Worm (Caenorhabditis elegans): ENCODE measurements around the gene F43H9.3.
A peak's percentile ranks its signal among the peaks of the same experiment; 100 is the strongest.

F43H9.3 gene

DNA sequence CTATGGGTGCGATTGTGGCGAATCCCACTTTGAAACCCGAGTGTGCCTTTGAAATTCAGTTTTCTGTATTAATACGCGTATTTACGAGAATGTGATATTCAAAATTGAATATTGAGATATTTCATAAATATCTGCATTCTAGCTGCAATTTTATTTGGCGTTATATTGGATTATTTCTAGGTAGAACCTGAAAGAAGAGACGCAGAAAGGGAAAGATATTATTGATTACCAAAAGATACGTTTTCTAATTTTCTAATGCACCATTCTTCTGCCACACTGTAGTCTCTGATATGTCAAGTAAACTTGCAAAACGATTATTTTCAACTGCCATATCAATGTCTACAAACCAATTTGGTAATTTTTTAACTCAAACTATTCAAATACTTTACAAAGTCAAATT is 2.7 kb downstream of the F43H9.3 start, which contains the start of gene ech-3:
Gene ech-3, plus strand, starts transcription at position 178 of the 400 bp plus-strand sequence.
- TF ChIP-seq unc-39 (tag; optimal IDR thresholded peaks at IDR 0.05): no peak
- TF ChIP-seq nhr-25 (tag; optimal IDR thresholded peaks at IDR 0.05): no peak
- no peak for TF ChIP-seq unc-62 (GFP tag; optimal IDR thresholded peaks at IDR 0.05)
- TF ChIP-seq sem-4 (tag; optimal IDR thresholded peaks at IDR 0.05): no peak
- no peak for TF ChIP-seq ceh-16 (tag; optimal IDR thresholded peaks at IDR 0.05)
- no peak for TF ChIP-seq mdl-1 (tag; optimal IDR thresholded peaks at IDR 0.05)
- no peak for TF ChIP-seq blmp-1 (tag; optimal IDR thresholded peaks at IDR 0.05; ENCODE audit: insufficient read depth)
- no peak for TF ChIP-seq ztf-11 (tag; optimal IDR thresholded peaks at IDR 0.05)
- TF ChIP-seq gmeb-1 (tag; optimal IDR thresholded peaks at IDR 0.05): no peak
- TF ChIP-seq zag-1 (tag; optimal IDR thresholded peaks at IDR 0.05): no peak

DNA sequence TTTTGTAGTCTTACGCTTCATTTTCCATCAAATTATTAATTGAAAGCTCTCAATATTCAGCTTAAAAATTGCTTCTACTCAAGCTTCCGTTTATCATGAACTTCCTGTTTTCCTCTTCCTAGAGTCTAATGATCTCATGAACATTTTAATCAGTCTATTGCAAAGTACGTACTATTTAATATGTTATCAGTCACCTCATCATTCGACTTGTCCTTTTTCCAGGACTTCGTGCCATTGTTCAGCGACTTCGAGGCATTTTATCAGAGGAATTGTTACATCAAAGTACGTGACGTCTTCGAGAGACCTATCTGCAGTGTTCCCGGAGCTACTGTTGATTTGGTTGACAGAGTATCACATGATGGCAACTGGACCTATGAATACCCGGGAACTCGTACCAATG is 5.0 kb downstream of the F43H9.3 start:
- TF ChIP-seq blmp-1 (tag; optimal IDR thresholded peaks at IDR 0.05; ENCODE audit: insufficient read depth) (no peak), gmeb-1 (tag; optimal IDR thresholded peaks at IDR 0.05) (no peak), sma-9 (GFP tag; optimal IDR thresholded peaks at IDR 0.05) (peak; percentile 5), sma-9 (tag; optimal IDR thresholded peaks at IDR 0.05) (no peak), ztf-1 (GFP tag; conservative IDR thresholded peaks at IDR 0.05) (no peak), nhr-12 (tag; optimal IDR thresholded peaks at IDR 0.05) (no peak), fos-1 (tag; optimal IDR thresholded peaks at IDR 0.05) (peak; percentile 50), unc-55 (GFP tag; optimal IDR thresholded peaks at IDR 0.05) (no peak), elt-1 (tag; optimal IDR thresholded peaks at IDR 0.05) (no peak), C34F6.9 (tag; optimal IDR thresholded peaks at IDR 0.05) (no peak)

DNA sequence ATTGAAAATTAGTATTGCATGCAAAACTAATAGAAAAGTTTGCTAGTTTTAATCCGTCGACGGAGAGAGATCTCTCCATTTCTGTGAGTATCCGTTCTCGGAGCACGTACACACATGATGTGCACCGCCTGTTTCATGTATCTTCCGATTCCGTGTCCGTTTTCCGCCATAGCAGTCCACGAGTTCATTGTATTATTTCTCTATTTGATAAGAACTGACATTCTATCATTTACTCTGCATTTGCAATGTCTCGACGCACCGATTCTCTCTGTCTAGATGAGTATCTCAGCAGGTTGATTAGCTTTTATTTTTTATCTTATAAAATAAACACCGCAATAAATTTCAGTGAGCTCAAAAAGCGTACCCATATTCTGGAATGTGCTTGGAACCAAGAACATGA is 5.8 kb downstream of the F43H9.3 start:
- TF ChIP-seq fos-1 (tag; optimal IDR thresholded peaks at IDR 0.05) (peak; percentile 62), nhr-6 (tag; optimal IDR thresholded peaks at IDR 0.05) (no peak)

DNA sequence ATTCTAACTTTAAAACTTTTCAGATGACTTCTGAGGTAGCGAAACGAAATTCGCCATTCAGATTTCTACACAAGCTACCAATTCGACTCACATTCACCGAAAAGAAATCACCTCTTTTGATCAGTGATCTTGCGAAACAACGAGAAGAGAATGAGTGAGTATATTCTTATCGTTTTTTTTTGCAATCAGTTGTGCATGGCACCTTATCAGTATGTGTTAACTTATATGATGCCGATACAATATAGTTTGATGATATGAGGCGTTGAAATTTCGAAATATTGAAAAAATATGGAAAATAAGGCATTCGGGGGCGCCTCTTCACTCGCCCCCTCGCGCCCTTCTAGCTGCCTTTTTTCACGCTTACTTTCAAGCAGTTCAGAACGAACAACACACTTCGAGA is 6.8 kb downstream of the F43H9.3 start:
- TF ChIP-seq peb-1 (tag; optimal IDR thresholded peaks at IDR 0.05) (no peak), egl-27 (tag; optimal IDR thresholded peaks at IDR 0.05) (no peak), gmeb-1 (tag; optimal IDR thresholded peaks at IDR 0.05) (peak; percentile 11), sma-3 (GFP tag; optimal IDR thresholded peaks at IDR 0.05) (no peak), sem-4 (tag; optimal IDR thresholded peaks at IDR 0.05) (no peak), skn-1 (tag; optimal IDR thresholded peaks at IDR 0.05) (no peak), fos-1 (tag; optimal IDR thresholded peaks at IDR 0.05) (peak; percentile 97), zag-1 (tag; optimal IDR thresholded peaks at IDR 0.05) (no peak), nhr-12 (tag; optimal IDR thresholded peaks at IDR 0.05) (no peak), sma-9 (GFP tag; optimal IDR thresholded peaks at IDR 0.05) (peak; percentile 49), sma-9 (tag; optimal IDR thresholded peaks at IDR 0.05) (no peak), unc-62 (GFP tag; optimal IDR thresholded peaks at IDR 0.05) (no peak)

DNA sequence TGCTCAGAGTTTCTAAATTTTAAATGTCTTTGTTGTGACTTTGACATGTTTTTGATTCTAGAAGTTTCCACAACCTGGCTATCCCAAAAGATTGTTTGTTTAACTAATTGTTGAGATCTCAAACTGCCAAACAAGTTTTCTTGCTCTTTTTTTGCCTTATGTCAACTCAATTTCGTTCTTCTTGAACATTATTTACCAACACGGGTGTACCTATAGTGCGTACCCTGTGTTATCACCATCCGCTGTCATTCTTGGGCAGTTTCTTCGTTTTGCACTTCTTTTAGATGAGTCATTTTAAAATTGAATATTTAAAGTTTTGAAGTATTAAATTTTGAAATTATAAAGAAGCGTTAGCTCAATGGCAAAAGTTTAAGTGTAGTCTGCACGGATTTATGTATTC is 7.8 kb downstream of the F43H9.3 start, which contains the start of gene sptl-2:
Gene sptl-2, plus strand, starts transcription at position 280 of the 400 bp plus-strand sequence.
- TF ChIP-seq nhr-237 (tag; optimal IDR thresholded peaks at IDR 0.05): no peak
- no peak for TF ChIP-seq R02D3.7 (tag; optimal IDR thresholded peaks at IDR 0.05)
- TF ChIP-seq nhr-21 (tag; optimal IDR thresholded peaks at IDR 0.05): no peak
- TF ChIP-seq ZK546.5 (tag; optimal IDR thresholded peaks at IDR 0.05): no peak
- no peak for TF ChIP-seq aly-2 (tag; optimal IDR thresholded peaks at IDR 0.05)
- no peak for TF ChIP-seq lin-13 (GFP tag; optimal IDR thresholded peaks at IDR 0.05)
- peak; percentile 16 for TF ChIP-seq sma-9 (GFP tag; optimal IDR thresholded peaks at IDR 0.05)
- TF ChIP-seq sma-9 (tag; optimal IDR thresholded peaks at IDR 0.05): no peak
- no peak for TF ChIP-seq blmp-1 (tag; optimal IDR thresholded peaks at IDR 0.05; ENCODE audit: insufficient read depth)
- TF ChIP-seq nhr-12 (tag; optimal IDR thresholded peaks at IDR 0.05): no peak
- peak; percentile 79 for TF ChIP-seq fos-1 (tag; optimal IDR thresholded peaks at IDR 0.05)
- no peak for TF ChIP-seq unc-55 (GFP tag; optimal IDR thresholded peaks at IDR 0.05)
- TF ChIP-seq crh-2 (tag; optimal IDR thresholded peaks at IDR 0.05): no peak
- TF ChIP-seq ama-1 (optimal IDR thresholded peaks at IDR 0.05): no peak
- TF ChIP-seq elt-3 (tag; optimal IDR thresholded peaks at IDR 0.05): no peak
- TF ChIP-seq nhr-11 (tag; optimal IDR thresholded peaks at IDR 0.05): no peak
- no peak for TF ChIP-seq F13H6.1 (tag; optimal IDR thresholded peaks at IDR 0.05)
